Worm (Caenorhabditis elegans): ENCODE measurements around the gene T02H6.5.
"Not testable (repeated sequence)": the region's sequence is repeated elsewhere in the genome, so short reads cannot be mapped to it uniquely, and the experiment has no call there.

- not testable (repeated sequence) for TF ChIP-seq med-1 (GFP tag; optimal IDR thresholded peaks at IDR 0.05; ENCODE audit: insufficient read depth); klf-2 (GFP tag; conservative IDR thresholded peaks at IDR 0.05); flt-1 (GFP tag; IDR thresholded peaks at IDR 0.05); cog-1 (tag; optimal IDR thresholded peaks at IDR 0.05); ztf-29 (GFP tag; IDR thresholded peaks at IDR 0.05)
- peak; percentile 41; the same call in 1 of the 2 replicates for TF ChIP-seq ztf-23 (GFP tag; IDR thresholded peaks at IDR 0.05)
- TF ChIP-seq tab-1 (GFP tag; IDR thresholded peaks at IDR 0.05) = peak; percentile 80
- 0 out of 2 replicates have a peak, but pooled peaks have one; percentile 28 for TF ChIP-seq ref-1 (GFP tag; conservative IDR thresholded peaks at IDR 0.05)
- TF ChIP-seq T22C8.4 (GFP tag; IDR thresholded peaks at IDR 0.05) = peak; percentile 34; the same call in 1 of the 2 replicates
Observed at ce11 chrII:695079-695478, 10.2 kb downstream of the T02H6.5 start.
